Worm (Caenorhabditis elegans): Measurements from ENCODE around the gene srd-51.
A peak's percentile ranks its signal among the peaks of the same experiment; 100 is the strongest.

srd-51 gene

DNA sequence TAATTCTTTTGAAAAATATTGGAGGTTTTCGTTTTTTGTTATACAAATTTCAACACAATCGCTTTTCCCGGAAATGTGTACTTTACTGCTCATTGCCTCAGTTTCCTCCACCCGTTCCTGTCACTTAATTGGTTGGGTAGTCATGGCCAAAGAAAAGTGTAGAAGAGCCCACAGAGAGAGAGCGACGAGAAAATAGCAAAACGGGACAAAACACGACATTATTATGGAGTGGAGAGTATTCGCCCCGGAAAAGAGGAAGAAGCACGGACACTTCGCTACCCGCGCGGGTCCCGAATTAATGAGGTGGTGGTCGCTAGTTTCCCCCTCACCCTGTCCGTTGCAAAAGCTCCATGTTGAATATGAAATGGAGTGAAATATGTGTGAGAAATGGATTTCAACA lies 19.1 kb upstream of the srd-51 start:
- TF ChIP-seq ceh-8 (GFP tag; optimal IDR thresholded peaks at IDR 0.05), result no peak
- peak; percentile 21 for TF ChIP-seq fkh-8 (tag; optimal IDR thresholded peaks at IDR 0.05)
- TF ChIP-seq lin-14 (GFP tag; optimal IDR thresholded peaks at IDR 0.05), result peak; percentile 35

DNA sequence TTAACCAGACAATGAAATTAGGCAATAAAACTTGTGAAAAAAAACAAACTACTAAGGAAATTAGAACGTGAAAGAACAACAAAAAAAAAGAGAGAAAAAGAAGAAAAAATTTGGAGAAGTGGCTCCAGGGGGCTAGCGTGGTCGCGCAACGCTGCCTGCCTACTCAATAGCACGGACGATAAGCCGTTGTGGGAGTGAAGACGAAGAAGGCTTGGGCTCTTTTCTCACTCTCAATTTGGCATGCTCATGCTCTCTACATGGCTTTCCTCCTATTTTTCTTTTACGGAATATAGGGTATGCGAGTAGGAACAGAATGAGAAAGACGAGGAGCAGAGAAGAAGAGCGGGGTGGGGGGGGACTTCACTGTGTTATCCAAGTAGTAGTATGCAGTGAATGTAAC lies 17.6 kb upstream of the srd-51 start:
- TF ChIP-seq lin-14 (GFP tag; optimal IDR thresholded peaks at IDR 0.05), result peak; percentile 86
- peak; percentile 7 for TF ChIP-seq dsc-1 (tag; optimal IDR thresholded peaks at IDR 0.05)
- no peak for TF ChIP-seq irx-1 (tag; optimal IDR thresholded peaks at IDR 0.05)
- TF ChIP-seq lin-15B (tag; optimal IDR thresholded peaks at IDR 0.05), result peak; percentile 9
- TF ChIP-seq xbp-1 (tag; optimal IDR thresholded peaks at IDR 0.05), result peak; percentile 33
- peak; percentile 66 for TF ChIP-seq fkh-8 (tag; optimal IDR thresholded peaks at IDR 0.05)
- peak; percentile 9 to 51 for TF ChIP-seq lsy-2 (tag; optimal IDR thresholded peaks at IDR 0.05)
- no peak for TF ChIP-seq elt-2 (tag; optimal IDR thresholded peaks at IDR 0.05)
- peak; percentile 18 for TF ChIP-seq snu-23 (GFP tag; optimal IDR thresholded peaks at IDR 0.05)
- no peak for TF ChIP-seq lin-13 (GFP tag; optimal IDR thresholded peaks at IDR 0.05)
- no peak for TF ChIP-seq sox-4 (tag; optimal IDR thresholded peaks at IDR 0.05)
- TF ChIP-seq nhr-47 (tag; optimal IDR thresholded peaks at IDR 0.05), result peak; percentile 51
- peak in 2 of 3 experiments; percentile 54 to 75 for TF ChIP-seq ceh-82 (tag; optimal IDR thresholded peaks at IDR 0.05)
- peak in 1 of 2 experiments; percentile 5 for TF ChIP-seq lin-35 (GFP tag; optimal IDR thresholded peaks at IDR 0.05)
- peak; percentile 52 for TF ChIP-seq swsn-7 (tag; optimal IDR thresholded peaks at IDR 0.05)
- peak; percentile 46 for TF ChIP-seq nhr-71 (tag; optimal IDR thresholded peaks at IDR 0.05)
- peak; percentile 44 for TF ChIP-seq fkh-10 (GFP tag; optimal IDR thresholded peaks at IDR 0.05)
- peak; percentile 33 for TF ChIP-seq unc-86 (tag; optimal IDR thresholded peaks at IDR 0.05)
- peak; percentile 23 for TF ChIP-seq mep-1 (tag; optimal IDR thresholded peaks at IDR 0.05)
- peak; percentile 30 for TF ChIP-seq isw-1 (GFP tag; IDR thresholded peaks at IDR 0.05)
- TF ChIP-seq egl-13 (tag; optimal IDR thresholded peaks at IDR 0.05), result peak; percentile 22
- peak; percentile 28 for TF ChIP-seq tbx-2 (tag; optimal IDR thresholded peaks at IDR 0.05)
- TF ChIP-seq blmp-1 (tag; optimal IDR thresholded peaks at IDR 0.05), result no peak

DNA sequence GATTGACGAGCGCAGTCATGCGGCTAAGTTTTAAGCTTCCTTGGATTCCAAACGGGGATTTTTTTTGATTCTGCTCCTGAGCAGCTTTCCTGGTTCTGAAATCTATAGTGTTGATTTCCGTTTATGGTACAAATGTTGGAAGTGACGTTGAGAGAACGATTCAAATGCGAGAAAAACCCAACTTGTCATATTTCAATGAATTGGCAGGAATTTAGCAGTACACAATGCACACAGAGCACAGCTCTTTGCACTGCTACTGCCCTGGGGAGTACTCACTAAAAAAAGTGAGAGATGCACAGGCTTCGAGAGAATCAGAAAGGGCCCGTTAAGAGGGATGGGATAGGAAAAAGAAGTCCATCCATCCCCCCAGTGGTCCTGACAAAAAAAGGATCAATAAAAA lies 15.9 kb upstream of the srd-51 start, which contains the start of gene sad-1:
Gene sad-1, minus strand, starts transcription at position 101 of the 400 bp plus-strand sequence.
- TF ChIP-seq lin-14 (GFP tag; optimal IDR thresholded peaks at IDR 0.05), result peak; percentile 38
- no peak for TF ChIP-seq blmp-1 (tag; optimal IDR thresholded peaks at IDR 0.05)

DNA sequence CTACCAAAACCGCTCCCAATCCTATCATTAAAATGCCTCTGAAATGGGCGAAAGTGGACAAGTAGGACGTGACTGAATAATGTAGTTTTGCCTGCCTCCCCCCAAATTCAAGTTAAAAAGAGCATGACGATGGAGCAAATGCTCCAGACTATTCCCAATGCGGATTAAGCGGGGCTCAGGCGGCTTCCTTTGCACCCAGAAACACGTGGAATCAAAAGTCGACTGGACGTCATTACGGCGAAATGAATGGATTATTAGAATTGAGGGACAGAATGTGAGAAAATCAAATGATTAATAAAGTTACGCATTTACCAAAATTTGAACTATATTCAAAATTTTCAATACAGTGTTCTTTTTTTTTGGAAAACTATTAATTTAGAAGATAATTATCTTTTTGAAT lies 15.2 kb upstream of the srd-51 start:
- no peak for TF ChIP-seq hlh-17 (GFP tag; optimal IDR thresholded peaks at IDR 0.05; ENCODE audit: borderline replicate concordance)
- peak; percentile 5 for TF ChIP-seq ceh-8 (GFP tag; optimal IDR thresholded peaks at IDR 0.05)
- no peak for TF ChIP-seq nhr-77 (tag; optimal IDR thresholded peaks at IDR 0.05)
- TF ChIP-seq dsc-1 (tag; optimal IDR thresholded peaks at IDR 0.05), result peak; percentile 81
- no peak for TF ChIP-seq lin-39 (tag; optimal IDR thresholded peaks at IDR 0.05)
- no peak for TF ChIP-seq nhr-237 (tag; optimal IDR thresholded peaks at IDR 0.05)
- TF ChIP-seq Y116A8C.19 (tag; optimal IDR thresholded peaks at IDR 0.05; ENCODE audit: borderline replicate concordance), result no peak
- no peak for TF ChIP-seq sptf-1 (tag; optimal IDR thresholded peaks at IDR 0.05)
- peak; percentile 10 for TF ChIP-seq sox-4 (tag; optimal IDR thresholded peaks at IDR 0.05)
- peak; percentile 39 for TF ChIP-seq nhr-47 (tag; optimal IDR thresholded peaks at IDR 0.05)
- TF ChIP-seq nhr-71 (tag; optimal IDR thresholded peaks at IDR 0.05), result peak; percentile 46
- TF ChIP-seq egl-13 (tag; optimal IDR thresholded peaks at IDR 0.05), result no peak
- TF ChIP-seq fkh-8 (tag; optimal IDR thresholded peaks at IDR 0.05), result peak; percentile 79
- peak; percentile 27 for TF ChIP-seq pax-3 (tag; optimal IDR thresholded peaks at IDR 0.05)
- TF ChIP-seq blmp-1 (tag; optimal IDR thresholded peaks at IDR 0.05), result no peak
- peak; percentile 47 for TF ChIP-seq lin-14 (GFP tag; optimal IDR thresholded peaks at IDR 0.05)
- no peak for TF ChIP-seq nhr-76 (tag; optimal IDR thresholded peaks at IDR 0.05)

DNA sequence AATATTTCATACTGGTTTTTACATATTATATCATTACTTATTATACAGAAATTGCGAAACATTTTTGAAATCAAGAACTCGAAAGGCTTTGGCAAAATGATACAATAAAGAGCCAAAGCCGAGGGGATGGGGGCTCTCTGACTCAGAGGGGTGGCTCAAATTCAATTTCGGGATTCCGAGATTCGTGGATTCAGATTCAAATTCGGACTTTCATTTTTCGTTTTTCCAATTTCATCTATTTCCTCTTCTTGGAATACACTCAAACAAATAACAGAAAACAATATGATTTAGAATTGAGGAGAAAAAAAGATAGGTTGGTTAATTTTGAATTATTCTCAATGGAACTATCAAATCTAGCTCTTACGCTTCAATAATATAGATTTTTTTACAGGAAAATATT lies 14.4 kb upstream of the srd-51 start:
- TF ChIP-seq nhr-84 (tag; optimal IDR thresholded peaks at IDR 0.05) (no peak), Y116A8C.19 (tag; optimal IDR thresholded peaks at IDR 0.05; ENCODE audit: borderline replicate concordance) (no peak), blmp-1 (tag; optimal IDR thresholded peaks at IDR 0.05) (no peak), nhr-85 (tag) (peak; percentile 31), mdl-1 (tag; optimal IDR thresholded peaks at IDR 0.05) (no peak), lin-14 (GFP tag; optimal IDR thresholded peaks at IDR 0.05) (peak; percentile 41), C16A3.4 (tag; optimal IDR thresholded peaks at IDR 0.05) (no peak), tbx-2 (tag; optimal IDR thresholded peaks at IDR 0.05) (no peak), ztf-4 (tag; optimal IDR thresholded peaks at IDR 0.05) (no peak), unc-86 (tag; optimal IDR thresholded peaks at IDR 0.05) (no peak), aha-1 (tag; optimal IDR thresholded peaks at IDR 0.05) (no peak), grh-1 (GFP tag; IDR thresholded peaks at IDR 0.05) (no peak), ztf-11 (tag; optimal IDR thresholded peaks at IDR 0.05) (no peak), fkh-10 (GFP tag; optimal IDR thresholded peaks at IDR 0.05) (peak; percentile 77)
